Fruit fly (Drosophila melanogaster) S2 (cell line): Measurements from ENCODE around the gene CG7133.

Source experiments
- CG8478 ChIP-seq: fragments of >200 bp; optimal IDR thresholded peaks from 2 replicates; lab custom pipeline; 2018
- CTCF ChIP-seq, 2 experiments: fragments of >200 bp; optimal IDR thresholded peaks; 2 replicates each; lab custom pipeline; 2018

DNA sequence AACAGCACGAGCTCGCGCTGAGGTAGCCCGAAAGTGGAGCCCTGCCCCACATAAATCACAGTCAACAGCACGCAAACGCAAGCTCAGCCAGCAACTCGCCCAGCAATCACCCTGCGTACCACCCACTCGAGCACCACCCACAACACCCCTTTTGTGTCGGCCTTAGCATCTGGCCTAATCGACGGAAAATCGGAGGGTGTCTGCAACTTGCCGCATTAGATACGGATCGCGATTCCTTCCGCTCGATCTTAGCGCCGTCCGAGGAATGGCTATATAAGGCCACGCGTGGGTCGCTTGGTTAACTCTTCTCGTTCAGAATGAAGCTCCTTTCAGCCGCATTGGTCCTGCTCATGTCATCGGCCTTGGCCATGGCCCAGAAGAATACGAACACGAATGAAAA lies 5.7 kb upstream of the CG7133 start, which contains the start of gene Sfp79B:
- no peak for TF ChIP-seq CTCF (optimal IDR thresholded peaks at IDR 0.05; lab: Kevin White, UChicago)
- no peak for TF ChIP-seq CG8478 (lab: Kevin White, UChicago)
